Worm (Caenorhabditis elegans) whole organism, late embryonic: Measurements from ENCODE around the gene str-262.

Source experiments
- C38D4.7 ChIP-seq: fragments of 200-800 bp; sonication (Bioruptor generic); optimal IDR thresholded peaks from 2 replicates; lab custom pipeline; 2018; ENCODE audit warnings: mild to moderate bottlenecking, missing genetic modification characterization, moderate library complexity, missing compliant biosample characterization
- F13H6.1 ChIP-seq: sonication (generic microtip); optimal IDR thresholded peaks from 2 replicates; lab custom pipeline; 2016; ENCODE audit warnings: missing genetic modification characterization, missing compliant biosample characterization
- K02D7.2 ChIP-seq: sonication (generic microtip); optimal IDR thresholded peaks from 2 replicates; lab custom pipeline; 2017; ENCODE audit warnings: mild to moderate bottlenecking, missing genetic modification characterization, missing compliant biosample characterization
- T23F11.4 ChIP-seq: fragments of 200-800 bp; sonication (Bioruptor generic); optimal IDR thresholded peaks from 2 replicates; lab custom pipeline; 2018; ENCODE audit warnings: mild to moderate bottlenecking, missing genetic modification characterization, missing compliant biosample characterization
- ahr-1 ChIP-seq: sonication (generic microtip); optimal IDR thresholded peaks from 2 replicates; lab custom pipeline; 2016; ENCODE audit warnings: missing genetic modification characterization, missing compliant biosample characterization
- ceh-18 ChIP-seq: sonication (generic microtip); optimal IDR thresholded peaks from 2 replicates; lab custom pipeline; 2016; ENCODE audit warnings: missing genetic modification characterization, missing compliant biosample characterization
- ceh-19 ChIP-seq: fragments of 200-800 bp; sonication (Bioruptor generic); optimal IDR thresholded peaks from 2 replicates; lab custom pipeline; 2018; ENCODE audit warnings: mild to moderate bottlenecking, missing genetic modification characterization, missing compliant biosample characterization
- ceh-2 ChIP-seq: sonication (generic microtip); optimal IDR thresholded peaks from 2 replicates; lab custom pipeline; 2016; ENCODE audit warnings: missing genotype, missing genetic modification characterization, missing compliant biosample characterization
- ceh-22 ChIP-seq: sonication (generic microtip); optimal IDR thresholded peaks from 2 replicates; lab custom pipeline; 2017; ENCODE audit warnings: missing biosample characterization, missing genetic modification characterization
- ceh-24 ChIP-seq: sonication (generic microtip); optimal IDR thresholded peaks from 2 replicates; lab custom pipeline; 2016; ENCODE audit warnings: mild to moderate bottlenecking, missing genetic modification characterization, missing compliant biosample characterization
- ceh-31 ChIP-seq: sonication (generic microtip); optimal IDR thresholded peaks from 2 replicates; lab custom pipeline; 2016; ENCODE audit warnings: missing genetic modification characterization, missing compliant biosample characterization
- ceh-34 ChIP-seq: sonication (generic microtip); optimal IDR thresholded peaks from 2 replicates; lab custom pipeline; 2016; ENCODE audit warnings: mild to moderate bottlenecking, missing genetic modification characterization, missing compliant biosample characterization
- ceh-45 ChIP-seq: fragments of 200-800 bp; sonication (Bioruptor generic); IDR thresholded peaks from 2 replicates; pipeline ENCODE4 v1.3.6; 2022; ENCODE audit warnings: missing genetic modification reagents, missing genetic modification characterization, missing compliant biosample characterization
- ceh-9 ChIP-seq: sonication (generic microtip); optimal IDR thresholded peaks from 2 replicates; lab custom pipeline; 2016; ENCODE audit warnings: mild to moderate bottlenecking, missing genetic modification characterization, inconsistent platforms, missing compliant biosample characterization
- che-1 ChIP-seq: sonication (generic microtip); optimal IDR thresholded peaks from 2 replicates; lab custom pipeline; 2016; ENCODE audit warnings: mild to moderate bottlenecking, missing genetic modification characterization, missing compliant biosample characterization
- dve-1 ChIP-seq: sonication (generic microtip); optimal IDR thresholded peaks from 2 replicates; lab custom pipeline; 2017; ENCODE audit warnings: antibody characterized with exemption, mild to moderate bottlenecking, missing genetic modification characterization, missing compliant biosample characterization
- elt-2 ChIP-seq: sonication (generic microtip); optimal IDR thresholded peaks from 2 replicates; lab custom pipeline; 2016; ENCODE audit warnings: missing genetic modification reagents, missing genetic modification characterization, missing compliant biosample characterization
- elt-4 ChIP-seq: sonication (generic microtip); optimal IDR thresholded peaks from 2 replicates; lab custom pipeline; 2016; ENCODE audit warnings: missing genetic modification characterization, missing compliant biosample characterization
- ets-4 ChIP-seq: sonication (generic microtip); optimal IDR thresholded peaks from 2 replicates; lab custom pipeline; 2016; ENCODE audit warnings: missing genetic modification characterization, missing compliant biosample characterization
- fax-1 ChIP-seq: sonication (generic microtip); optimal IDR thresholded peaks from 2 replicates; lab custom pipeline; 2016; ENCODE audit warnings: missing genotype, missing genetic modification characterization, missing compliant biosample characterization
- fkh-10 ChIP-seq: fragments of 150-350 bp; optimal IDR thresholded peaks from 2 replicates; lab custom pipeline; 2014; ENCODE audit warnings: missing biosample characterization, missing genetic modification reagents, missing genetic modification characterization
- gmeb-2 ChIP-seq: sonication (generic microtip); optimal IDR thresholded peaks from 2 replicates; lab custom pipeline; 2016; ENCODE audit warnings: missing genetic modification characterization, inconsistent platforms, missing compliant biosample characterization
- hlh-13 ChIP-seq: fragments of 200-800 bp; sonication (Bioruptor generic); optimal IDR thresholded peaks from 2 replicates; lab custom pipeline; 2018; ENCODE audit warnings: mild to moderate bottlenecking, missing genetic modification characterization, missing compliant biosample characterization
- hlh-15 ChIP-seq: sonication (generic microtip); optimal IDR thresholded peaks from 2 replicates; lab custom pipeline; 2016; ENCODE audit warnings: missing genetic modification characterization, missing compliant biosample characterization
- hlh-30 ChIP-seq: sonication (generic microtip); optimal IDR thresholded peaks from 2 replicates; lab custom pipeline; 2017; ENCODE audit warnings: antibody characterized with exemption, missing genetic modification characterization, missing compliant biosample characterization; ENCODE audit not compliant: insufficient read depth
- hlh-8 ChIP-seq: sonication (generic microtip); optimal IDR thresholded peaks from 2 replicates; lab custom pipeline; 2016; ENCODE audit warnings: missing genotype, missing genetic modification characterization, missing compliant biosample characterization
- madf-2 ChIP-seq: sonication (generic microtip); optimal IDR thresholded peaks from 2 replicates; lab custom pipeline; 2017; ENCODE audit warnings: missing genetic modification characterization, missing compliant biosample characterization
- mec-3 ChIP-seq: sonication (generic microtip); optimal IDR thresholded peaks from 2 replicates; lab custom pipeline; 2016; ENCODE audit warnings: borderline replicate concordance, missing genetic modification characterization, missing compliant biosample characterization
- nfya-1 ChIP-seq: sonication (generic microtip); optimal IDR thresholded peaks from 2 replicates; lab custom pipeline; 2017; ENCODE audit warnings: missing genetic modification characterization, mild to moderate bottlenecking, missing compliant biosample characterization, antibody characterized with exemption, moderate library complexity
- nhr-11 ChIP-seq: fragments of 150-350 bp; optimal IDR thresholded peaks from 2 replicates; lab custom pipeline; 2014; ENCODE audit warnings: missing biosample characterization, missing genetic modification characterization
- nhr-232 ChIP-seq: sonication (generic microtip); optimal IDR thresholded peaks from 2 replicates; lab custom pipeline; 2016; ENCODE audit warnings: missing genetic modification characterization, missing compliant biosample characterization
- npax-4 ChIP-seq: sonication (generic microtip); optimal IDR thresholded peaks from 2 replicates; lab custom pipeline; 2016; ENCODE audit warnings: missing genetic modification characterization, missing compliant biosample characterization
- pag-3 ChIP-seq: sonication (generic microtip); optimal IDR thresholded peaks from 2 replicates; lab custom pipeline; 2016; ENCODE audit warnings: missing compliant biosample characterization, missing genetic modification characterization, borderline replicate concordance
- pax-1 ChIP-seq: fragments of 150-350 bp; optimal IDR thresholded peaks from 2 replicates; lab custom pipeline; 2014; ENCODE audit warnings: missing biosample characterization, missing genetic modification characterization
- pha-2 ChIP-seq: sonication (generic microtip); optimal IDR thresholded peaks from 2 replicates; lab custom pipeline; 2017; ENCODE audit warnings: mild to moderate bottlenecking, missing genetic modification characterization, missing compliant biosample characterization
- pha-4 ChIP-seq: fragments of 150-350 bp; optimal IDR thresholded peaks from 2 replicates; lab custom pipeline; 2018; ENCODE audit warnings: missing biosample characterization, missing genetic modification reagents, missing genetic modification characterization
- pqm-1 ChIP-seq: sonication (generic microtip); optimal IDR thresholded peaks from 2 replicates; lab custom pipeline; 2016; ENCODE audit warnings: missing genetic modification characterization, missing compliant biosample characterization
- pros-1 ChIP-seq: fragments of 150-350 bp; optimal IDR thresholded peaks from 2 replicates; lab custom pipeline; 2014; ENCODE audit warnings: missing biosample characterization, missing genetic modification reagents, missing genetic modification characterization
- rnt-1 ChIP-seq: sonication (generic microtip); optimal IDR thresholded peaks from 2 replicates; lab custom pipeline; 2016; ENCODE audit warnings: missing genetic modification characterization, missing compliant biosample characterization
- sdc-2 ChIP-seq: sonication (generic microtip); optimal IDR thresholded peaks from 2 replicates; lab custom pipeline; 2016; ENCODE audit warnings: missing genotype, missing genetic modification characterization, missing compliant biosample characterization
- sox-2 ChIP-seq: fragments of 200-800 bp; sonication (Bioruptor generic); IDR thresholded peaks from 2 replicates; pipeline ENCODE4 v1.3.6; 2022; ENCODE audit warnings: missing genetic modification reagents, missing genetic modification characterization, missing compliant biosample characterization
- sox-4 ChIP-seq: sonication (generic microtip); optimal IDR thresholded peaks from 2 replicates; lab custom pipeline; 2017; ENCODE audit warnings: mild to moderate bottlenecking, missing genetic modification characterization, inconsistent platforms, missing compliant biosample characterization
- syd-9 ChIP-seq: sonication (generic microtip); optimal IDR thresholded peaks from 2 replicates; lab custom pipeline; 2016; ENCODE audit warnings: mild to moderate bottlenecking, missing genetic modification characterization, moderate library complexity, missing compliant biosample characterization
- tbx-2 ChIP-seq: sonication (generic microtip); optimal IDR thresholded peaks from 2 replicates; lab custom pipeline; 2016; ENCODE audit warnings: missing genetic modification characterization, missing compliant biosample characterization
- tbx-7 ChIP-seq: sonication (generic microtip); optimal IDR thresholded peaks from 2 replicates; lab custom pipeline; 2016; ENCODE audit warnings: missing genotype, missing genetic modification characterization, missing compliant biosample characterization
- ttx-3 ChIP-seq: sonication (generic microtip); optimal IDR thresholded peaks from 2 replicates; lab custom pipeline; 2016; ENCODE audit warnings: missing genetic modification reagents, missing genetic modification characterization, missing compliant biosample characterization
- unc-55 ChIP-seq: sonication (generic microtip); optimal IDR thresholded peaks from 2 replicates; lab custom pipeline; 2017; ENCODE audit warnings: missing biosample characterization, missing genetic modification reagents, missing genetic modification characterization
- zip-5 ChIP-seq: sonication (generic microtip); optimal IDR thresholded peaks from 2 replicates; lab custom pipeline; 2016; ENCODE audit warnings: missing genetic modification characterization, missing compliant biosample characterization

The str-262 gene

DNA sequence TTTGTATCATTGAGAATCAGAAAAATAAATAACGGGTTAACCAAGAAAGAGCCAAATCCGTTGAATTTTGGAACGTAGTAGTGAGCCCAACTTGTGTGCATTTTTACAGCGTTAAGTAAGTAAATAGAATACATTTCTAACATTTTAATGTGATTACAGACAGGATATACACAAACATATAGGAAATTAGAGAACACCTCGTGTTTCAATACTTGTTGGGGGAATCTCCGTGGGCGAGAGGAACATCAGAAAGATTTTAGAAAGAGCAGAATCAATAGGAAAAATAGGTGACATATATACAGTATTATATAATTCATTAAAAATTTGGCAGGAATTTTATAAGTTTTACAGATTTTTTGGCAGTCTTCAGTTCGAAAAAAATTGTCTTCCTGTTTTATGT lies 13.8 kb downstream of the str-262 start, which contains the start of gene srj-24:
TSS of gene srj-24 (minus strand) at position 101 of the 400 bp plus-strand sequence.
- no peak for TF ChIP-seq pha-4 (tag; lab: Kevin White, UChicago)

DNA sequence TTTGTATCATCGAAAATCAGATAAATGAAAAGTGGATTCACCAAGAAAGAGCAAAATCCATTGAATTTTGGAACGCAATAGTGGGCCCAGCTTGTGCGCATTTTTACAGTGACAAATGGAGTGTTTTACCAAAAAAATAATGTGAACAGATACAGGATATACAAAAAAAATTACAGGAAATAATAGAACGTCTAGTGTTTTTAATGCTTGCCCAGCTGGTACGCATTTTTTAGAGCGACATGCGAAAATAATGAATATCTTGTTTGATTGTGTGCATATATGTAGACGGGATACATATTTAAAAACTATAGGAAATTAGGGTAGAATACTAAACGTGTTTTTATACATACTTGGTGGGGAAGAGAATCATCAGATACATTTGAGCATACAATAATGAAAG lies 16.4 kb downstream of the str-262 start, which contains the start of gene srj-25:
TSS of gene srj-25 (minus strand) at position 101 of the 400 bp plus-strand sequence.
- TF ChIP-seq ahr-1 (tag; lab: Kevin White, UChicago) (no peak), ceh-2 (tag; lab: Kevin White, UChicago) (no peak), nhr-11 (tag; lab: Kevin White, UChicago) (no peak), ttx-3 (no peak), nfya-1 (tag; lab: Kevin White, UChicago) (no peak), elt-2 (tag; lab: Kevin White, UChicago) (no peak), gmeb-2 (no peak), sox-2 (GFP tag; lab: Robert Waterston, UW) (no peak), ceh-18 (tag; lab: Kevin White, UChicago) (no peak), ceh-31 (tag; lab: Kevin White, UChicago) (no peak), C38D4.7 (GFP tag; lab: Kevin White, UChicago) (no peak), syd-9 (tag; lab: Kevin White, UChicago) (no peak), zip-5 (tag; lab: Kevin White, UChicago) (no peak), nhr-232 (tag; lab: Kevin White, UChicago) (no peak), ets-4 (no peak), hlh-13 (GFP tag; lab: Kevin White, UChicago) (no peak)

DNA sequence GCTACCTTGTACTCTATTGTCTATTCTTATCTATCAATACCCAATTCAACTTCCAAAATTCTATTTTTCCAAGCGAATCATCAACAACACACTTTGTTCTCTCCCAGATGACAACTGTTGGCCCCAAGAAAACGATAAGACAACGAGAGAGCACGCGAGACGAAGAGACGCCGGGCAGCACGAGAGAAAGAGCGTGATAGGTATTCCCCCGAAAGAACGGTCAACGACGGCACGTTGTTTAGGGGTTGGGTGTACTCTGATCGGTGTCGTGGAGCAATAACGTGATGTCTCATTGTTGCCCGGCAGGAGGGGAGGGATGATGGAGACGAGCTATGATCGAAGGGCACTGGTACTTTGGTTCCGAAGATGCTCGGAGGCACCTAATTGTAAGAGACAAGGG lies 21.2 kb downstream of the str-262 start:
- TF ChIP-seq gmeb-2: no peak
- peak; percentile 94 for TF ChIP-seq ceh-18 (tag; lab: Kevin White, UChicago)
- no peak for TF ChIP-seq ceh-24 (tag; lab: Kevin White, UChicago)
- no peak for TF ChIP-seq hlh-8 (tag; lab: Kevin White, UChicago)
- no peak for TF ChIP-seq pha-2 (tag; lab: Kevin White, UChicago)
- no peak for TF ChIP-seq ceh-22
- TF ChIP-seq sox-2 (GFP tag; lab: Robert Waterston, UW): no peak
- no peak for TF ChIP-seq ceh-19
- TF ChIP-seq hlh-30 (tag; lab: Kevin White, UChicago): peak; percentile 91
- TF ChIP-seq T23F11.4 (GFP tag; lab: Kevin White, UChicago): no peak
- TF ChIP-seq elt-2 (tag; lab: Kevin White, UChicago): peak; percentile 80
- TF ChIP-seq ceh-34 (tag; lab: Kevin White, UChicago): peak; percentile 22
- TF ChIP-seq pros-1 (tag; lab: Kevin White, UChicago): no peak
- no peak for TF ChIP-seq ceh-45 (GFP tag; lab: Robert Waterston, UW)
- TF ChIP-seq sox-4 (tag; lab: Kevin White, UChicago): no peak
- peak; percentile 32 for TF ChIP-seq ets-4
- no peak for TF ChIP-seq C38D4.7 (GFP tag; lab: Kevin White, UChicago)
- no peak for TF ChIP-seq fax-1 (tag; lab: Kevin White, UChicago)
- no peak for TF ChIP-seq pax-1 (tag; lab: Kevin White, UChicago)
- no peak for TF ChIP-seq ceh-9
- no peak for TF ChIP-seq tbx-7 (tag; lab: Kevin White, UChicago)
- TF ChIP-seq elt-4 (tag; lab: Kevin White, UChicago): no peak
- no peak for TF ChIP-seq sdc-2 (tag; lab: Kevin White, UChicago)
- TF ChIP-seq hlh-15 (tag; lab: Kevin White, UChicago): no peak
- TF ChIP-seq ceh-31 (tag; lab: Kevin White, UChicago): no peak
- TF ChIP-seq ceh-2 (tag; lab: Kevin White, UChicago): no peak
- peak; percentile 95 for TF ChIP-seq unc-55 (GFP tag; lab: Kevin White, UChicago)
- no peak for TF ChIP-seq pag-3 (tag; lab: Kevin White, UChicago)
- no peak for TF ChIP-seq K02D7.2 (tag; lab: Kevin White, UChicago)
- TF ChIP-seq npax-4 (tag; lab: Kevin White, UChicago): no peak
- TF ChIP-seq dve-1: peak; percentile 5
- no peak for TF ChIP-seq fkh-10 (GFP tag; lab: Kevin White, UChicago)
- TF ChIP-seq nfya-1 (tag; lab: Kevin White, UChicago): peak; percentile 78
- no peak for TF ChIP-seq madf-2 (tag; lab: Kevin White, UChicago)
- TF ChIP-seq che-1 (tag; lab: Kevin White, UChicago): no peak
- peak; percentile 88 for TF ChIP-seq rnt-1 (tag; lab: Kevin White, UChicago)
- TF ChIP-seq syd-9 (tag; lab: Kevin White, UChicago): peak; percentile 17
- TF ChIP-seq F13H6.1 (tag; lab: Kevin White, UChicago): peak; percentile 49
- peak; percentile 83 for TF ChIP-seq pqm-1 (tag; lab: Kevin White, UChicago)
- no peak for TF ChIP-seq nhr-11 (tag; lab: Kevin White, UChicago)
- TF ChIP-seq mec-3: no peak
- peak; percentile 66 for TF ChIP-seq tbx-2 (tag; lab: Kevin White, UChicago)
